Fruit fly (Drosophila melanogaster) whole organism, pupa: ENCODE measurements around the gene CG31436.
A peak's percentile ranks its signal among the peaks of the same experiment; 100 is the strongest.

Source experiments
- CG10348 ChIP-seq: fragments of 200-800 bp; sonication (Bioruptor generic); IDR thresholded peaks from 2 replicates; pipeline ENCODE4 v1.3.6; 2022; ENCODE audit warnings: missing biosample characterization, missing genetic modification characterization
- CG12605 ChIP-seq: fragments of 200-800 bp; sonication (Bioruptor generic); IDR thresholded peaks from 2 replicates; pipeline ENCODE4 v1.3.6; 2022; ENCODE audit warnings: missing biosample characterization, missing genetic modification characterization
- CG13204 ChIP-seq: fragments of 200-800 bp; sonication (Bioruptor generic); optimal IDR thresholded peaks from 2 replicates; lab custom pipeline; 2018; ENCODE audit warnings: missing biosample characterization, mild to moderate bottlenecking, missing genetic modification characterization, moderate library complexity
- CG14655 ChIP-seq: fragments of 200-800 bp; sonication (Bioruptor generic); optimal IDR thresholded peaks from 3 replicates; lab custom pipeline; 2017; ENCODE audit warnings: mild to moderate bottlenecking, missing biosample characterization, missing genetic modification reagents, missing genetic modification characterization
- CG15710 ChIP-seq: fragments of 200-800 bp; sonication (Bioruptor generic); optimal IDR thresholded peaks from 2 replicates; lab custom pipeline; 2018; ENCODE audit warnings: missing biosample characterization, mild to moderate bottlenecking, missing genetic modification characterization, moderate library complexity
- CG17806 ChIP-seq: fragments of 200-800 bp; sonication (Bioruptor generic); optimal IDR thresholded peaks from 2 replicates; lab custom pipeline; 2018; ENCODE audit warnings: missing biosample characterization, mild to moderate bottlenecking, missing genetic modification characterization, moderate library complexity
- CG32121 ChIP-seq: fragments of 200-800 bp; sonication (Bioruptor generic); IDR thresholded peaks from 2 replicates; pipeline ENCODE4 v1.3.6; 2022; ENCODE audit warnings: missing biosample characterization, missing genetic modification characterization
- CG34367 ChIP-seq: fragments of 200-800 bp; sonication (Bioruptor generic); optimal IDR thresholded peaks from 2 replicates; lab custom pipeline; 2018; ENCODE audit warnings: missing biosample characterization, mild to moderate bottlenecking, missing genetic modification characterization
- CG4496 ChIP-seq: fragments of 200-800 bp; sonication (Bioruptor generic); IDR thresholded peaks from 3 replicates; pipeline ENCODE4 v1.3.6; 2022; ENCODE audit warnings: missing biosample characterization, missing genetic modification characterization
- CG8159 ChIP-seq: fragments of 200-800 bp; sonication (Bioruptor generic); optimal IDR thresholded peaks from 3 replicates; lab custom pipeline; 2018; ENCODE audit warnings: missing biosample characterization, mild to moderate bottlenecking, missing genetic modification characterization, moderate library complexity
- CG8301 ChIP-seq: fragments of 200-800 bp; sonication (Bioruptor generic); optimal IDR thresholded peaks from 2 replicates; lab custom pipeline; 2018; ENCODE audit warnings: missing biosample characterization, mild to moderate bottlenecking, missing genetic modification characterization
- CG9948 ChIP-seq: fragments of 200-800 bp; sonication (Bioruptor generic); optimal IDR thresholded peaks from 2 replicates; lab custom pipeline; 2018; ENCODE audit warnings: missing biosample characterization, mild to moderate bottlenecking, missing genetic modification characterization, moderate library complexity
- D1 ChIP-seq: fragments of 200-800 bp; sonication (Bioruptor generic); optimal IDR thresholded peaks from 2 replicates; lab custom pipeline; 2018; ENCODE audit warnings: missing biosample characterization, mild to moderate bottlenecking, missing genetic modification characterization, moderate library complexity
- EcR ChIP-seq: fragments of 200-800 bp; sonication (Bioruptor generic); optimal IDR thresholded peaks from 3 replicates; lab custom pipeline; 2019; ENCODE audit warnings: missing biosample characterization, missing genetic modification characterization, mild to moderate bottlenecking, moderate library complexity, missing genetic modification reagents
- Ets98B ChIP-seq: fragments of 200-800 bp; sonication (Bioruptor generic); IDR thresholded peaks from 2 replicates; pipeline ENCODE4 v1.3.6; 2022; ENCODE audit warnings: missing biosample characterization, missing genetic modification characterization
- Pif1A ChIP-seq: fragments of 200-800 bp; sonication (Bioruptor generic); optimal IDR thresholded peaks from 3 replicates; lab custom pipeline; 2016; ENCODE audit warnings: missing biosample characterization, missing genetic modification characterization
- Pif1B ChIP-seq: fragments of 200-800 bp; sonication (Bioruptor generic); optimal IDR thresholded peaks from 3 replicates; lab custom pipeline; 2016; ENCODE audit warnings: missing biosample characterization, missing genetic modification characterization
- Snoo ChIP-seq: fragments of 200-800 bp; sonication (Bioruptor generic); optimal IDR thresholded peaks from 3 replicates; lab custom pipeline; 2017; ENCODE audit warnings: missing biosample characterization, mild to moderate bottlenecking, missing genetic modification characterization, inconsistent platforms
- fd96Ca ChIP-seq: fragments of 200-800 bp; sonication (Bioruptor generic); IDR thresholded peaks from 3 replicates; pipeline ENCODE4 v1.3.6; 2022; ENCODE audit warnings: missing biosample characterization, missing genetic modification characterization
- gl ChIP-seq: fragments of 200-800 bp; sonication (Bioruptor generic); optimal IDR thresholded peaks from 2 replicates; lab custom pipeline; 2018; ENCODE audit warnings: missing biosample characterization, mild to moderate bottlenecking, missing genetic modification characterization
- rn ChIP-seq: fragments of 200-800 bp; sonication (Bioruptor generic); IDR thresholded peaks from 2 replicates; pipeline ENCODE4 v1.3.6; 2022; ENCODE audit warnings: missing biosample characterization, missing genetic modification characterization

Gene CG31436

dm6 chr3R:25318011-25318410 lies 14.1 kb downstream of the CG31436 start, which contains the start of gene CG10553:
CG10553 (minus strand) TSS chr3R:25318111.
- no peak for TF ChIP-seq CG15710 (tag; lab: Kevin White, UChicago)
- TF ChIP-seq CG4496: no peak
- no peak for TF ChIP-seq CG8159 (tag; lab: Kevin White, UChicago)
- TF ChIP-seq rn (GFP tag; lab: Robert Waterston, UW): no peak
- no peak for TF ChIP-seq CG17806 (tag; lab: Kevin White, UChicago)
- TF ChIP-seq CG9948 (tag; lab: Kevin White, UChicago): no peak
- no peak for TF ChIP-seq CG13204 (GFP tag; lab: Kevin White, UChicago)
- no peak for TF ChIP-seq EcR (GFP tag; lab: Kevin White, UChicago)
- no peak for TF ChIP-seq D1 (tag; lab: Kevin White, UChicago)
- TF ChIP-seq Snoo (tag; lab: Kevin White, UChicago): no peak
- no peak for TF ChIP-seq CG14655 (GFP tag; lab: Kevin White, UChicago)
- TF ChIP-seq Ets98B: no peak
- TF ChIP-seq, all 21 proteins: peak for 0

dm6 chr3R:25320051-25320705 lies 16.2 kb downstream of the CG31436 start, which contains the start of gene CG10560:
CG10560 (minus strand) TSS chr3R:25320101.
- TF ChIP-seq Pif1A (GFP tag; lab: Kevin White, UChicago) (no peak), CG15710 (tag; lab: Kevin White, UChicago) (no peak), Snoo (tag; lab: Kevin White, UChicago) (no peak), Ets98B (no peak), fd96Ca (GFP tag; lab: Robert Waterston, UW) (no peak)

DNA sequence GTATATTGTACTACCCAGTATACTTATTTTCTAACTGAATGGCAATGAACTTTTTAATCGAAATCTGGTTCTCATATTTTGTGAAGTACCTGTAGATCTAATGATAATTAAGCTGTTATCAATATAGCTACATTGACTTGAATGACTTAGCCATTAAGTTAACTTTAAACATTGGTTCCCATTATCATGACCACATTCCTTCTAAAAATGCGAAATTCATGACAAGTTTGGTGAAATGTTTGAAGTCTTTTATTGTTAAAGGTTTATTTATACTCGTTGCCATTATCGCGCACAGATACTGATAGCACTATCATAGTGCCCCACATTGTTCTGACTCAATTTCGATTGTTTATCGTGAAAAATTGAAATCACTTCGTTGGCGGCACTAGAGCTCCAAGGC lies 17.0 kb downstream of the CG31436 start:
- TF ChIP-seq CG32121 (GFP tag; lab: Robert Waterston, UW): no peak
- no peak for TF ChIP-seq Pif1B (GFP tag; lab: Kevin White, UChicago)
- no peak for TF ChIP-seq CG15710 (tag; lab: Kevin White, UChicago)

dm6 chr3R:25321681-25322080 lies 17.7 kb downstream of the CG31436 start:
- TF ChIP-seq CG32121 (GFP tag; lab: Robert Waterston, UW) (no peak), CG4496 (no peak), rn (GFP tag; lab: Robert Waterston, UW) (no peak), CG14655 (GFP tag; lab: Kevin White, UChicago) (no peak), CG10348 (GFP tag; lab: Robert Waterston, UW) (no peak), CG34367 (tag; lab: Kevin White, UChicago) (no peak), CG8301 (tag; lab: Kevin White, UChicago) (no peak), Snoo (tag; lab: Kevin White, UChicago) (no peak), CG12605 (no peak), CG9948 (tag; lab: Kevin White, UChicago) (no peak), Ets98B (no peak), D1 (tag; lab: Kevin White, UChicago) (no peak), EcR (GFP tag; lab: Kevin White, UChicago) (no peak), CG17806 (tag; lab: Kevin White, UChicago) (no peak), Pif1B (GFP tag; lab: Kevin White, UChicago) (no peak), CG8159 (tag; lab: Kevin White, UChicago) (no peak), Pif1A (GFP tag; lab: Kevin White, UChicago) (no peak), CG13204 (GFP tag; lab: Kevin White, UChicago) (no peak), CG15710 (tag; lab: Kevin White, UChicago) (no peak)
- TF ChIP-seq, all 21 proteins: peak for 0

- TF ChIP-seq EcR (GFP tag; lab: Kevin White, UChicago) (no peak), gl (tag; lab: Kevin White, UChicago) (no peak), CG14655 (GFP tag; lab: Kevin White, UChicago) (no peak), CG17806 (tag; lab: Kevin White, UChicago) (no peak), Snoo (tag; lab: Kevin White, UChicago) (no peak), Pif1A (GFP tag; lab: Kevin White, UChicago) (no peak), CG4496 (no peak), Ets98B (no peak), CG32121 (GFP tag; lab: Robert Waterston, UW) (no peak), CG8301 (tag; lab: Kevin White, UChicago) (no peak), CG9948 (tag; lab: Kevin White, UChicago) (no peak), fd96Ca (GFP tag; lab: Robert Waterston, UW) (no peak), CG13204 (GFP tag; lab: Kevin White, UChicago) (no peak), Pif1B (GFP tag; lab: Kevin White, UChicago) (no peak), CG15710 (tag; lab: Kevin White, UChicago) (no peak), CG34367 (tag; lab: Kevin White, UChicago) (no peak), D1 (tag; lab: Kevin White, UChicago) (no peak), CG12605 (no peak), CG10348 (GFP tag; lab: Robert Waterston, UW) (no peak), rn (GFP tag; lab: Robert Waterston, UW) (no peak)
Observed at dm6 chr3R:25322657-25323056, 18.7 kb downstream of the CG31436 start, which contains the start of gene CG10562. CG10562 (minus strand) TSS chr3R:25322757.

- TF ChIP-seq Ets98B: peak; percentile 47; the same call in 1 of the 2 replicates
- TF ChIP-seq CG12605: 0 out of 2 replicates have a peak, but pooled peaks have one; percentile 27
Observed at dm6 chr3R:25328540-25328939, 24.6 kb downstream of the CG31436 start.
